Fruit fly (Drosophila melanogaster) whole organism, prepupa: ENCODE measurements around the gene CG5440.

Experiments used
- Blimp-1 ChIP-seq: fragments of 200-800 bp; sonication (Bioruptor generic); optimal IDR thresholded peaks from 3 replicates; lab custom pipeline; 2017; ENCODE audit warnings: missing biosample characterization, missing genetic modification characterization, mild to moderate bottlenecking, moderate library complexity, missing genetic modification reagents
- CG10669 ChIP-seq: fragments of 200-800 bp; sonication (Bioruptor generic); optimal IDR thresholded peaks from 3 replicates; lab custom pipeline; 2018; ENCODE audit warnings: missing biosample characterization, mild to moderate bottlenecking, missing genetic modification characterization, moderate library complexity
- CG11762 ChIP-seq: fragments of 200-800 bp; sonication (Bioruptor generic); optimal IDR thresholded peaks from 3 replicates; lab custom pipeline; 2016; ENCODE audit warnings: missing biosample characterization, missing genetic modification characterization; ENCODE audit not compliant: insufficient read depth
- CG11902 ChIP-seq: fragments of 200-800 bp; sonication (Bioruptor generic); optimal IDR thresholded peaks from 3 replicates; lab custom pipeline; 2016; ENCODE audit warnings: missing biosample characterization, missing genetic modification characterization
- CG15336 ChIP-seq: fragments of 200-800 bp; sonication (Bioruptor generic); IDR thresholded peaks from 2 replicates; pipeline ENCODE4 v1.3.6; 2022; ENCODE audit warnings: missing biosample characterization, missing genetic modification characterization
- CG16779 ChIP-seq: fragments of 200-800 bp; sonication (Bioruptor generic); optimal IDR thresholded peaks from 3 replicates; lab custom pipeline; 2017; ENCODE audit warnings: missing biosample characterization, mild to moderate bottlenecking, missing genetic modification characterization
- CG32006 ChIP-seq: fragments of 200-800 bp; sonication (Bioruptor generic); optimal IDR thresholded peaks from 3 replicates; lab custom pipeline; 2017; ENCODE audit warnings: missing biosample characterization, mild to moderate bottlenecking, missing genetic modification characterization
- CG34406 ChIP-seq: fragments of 200-800 bp; sonication (Bioruptor generic); optimal IDR thresholded peaks from 3 replicates; lab custom pipeline; 2016; ENCODE audit warnings: missing biosample characterization, missing genetic modification characterization
- CG3919 ChIP-seq: fragments of 200-800 bp; sonication (Bioruptor generic); optimal IDR thresholded peaks from 3 replicates; lab custom pipeline; 2016; ENCODE audit warnings: missing biosample characterization, missing genetic modification characterization
- CG6163 ChIP-seq: fragments of 200-800 bp; sonication (Bioruptor generic); IDR thresholded peaks from 3 replicates; pipeline ENCODE4 v1.3.6; 2022; ENCODE audit warnings: missing biosample characterization, missing genetic modification characterization
- CG6276 ChIP-seq: fragments of 200-800 bp; sonication (Bioruptor generic); optimal IDR thresholded peaks from 2 replicates; lab custom pipeline; 2017; ENCODE audit warnings: missing biosample characterization, mild to moderate bottlenecking, missing genetic modification characterization
- CG6792 ChIP-seq: fragments of 200-800 bp; sonication (Bioruptor generic); optimal IDR thresholded peaks from 3 replicates; lab custom pipeline; 2016; ENCODE audit warnings: missing biosample characterization, missing genetic modification characterization
- CG6854 ChIP-seq: fragments of 200-800 bp; sonication (Bioruptor generic); optimal IDR thresholded peaks from 2 replicates; lab custom pipeline; 2017; ENCODE audit warnings: missing biosample characterization, mild to moderate bottlenecking, missing genetic modification characterization
- CG7368 ChIP-seq: fragments of 200-800 bp; sonication (Bioruptor generic); optimal IDR thresholded peaks from 3 replicates; lab custom pipeline; 2016; ENCODE audit warnings: missing biosample characterization, missing genetic modification characterization
- CG8319 ChIP-seq: fragments of 200-800 bp; sonication (Bioruptor generic); optimal IDR thresholded peaks from 3 replicates; lab custom pipeline; 2016; ENCODE audit warnings: missing biosample characterization, missing genetic modification characterization
- CG9139 ChIP-seq: fragments of 200-800 bp; sonication (Bioruptor generic); optimal IDR thresholded peaks from 3 replicates; lab custom pipeline; 2017; ENCODE audit warnings: missing biosample characterization, mild to moderate bottlenecking, missing genetic modification characterization
- Eip75B ChIP-seq: fragments of 200-800 bp; sonication (Bioruptor generic); optimal IDR thresholded peaks from 3 replicates; lab custom pipeline; 2016; ENCODE audit warnings: missing biosample characterization, missing genetic modification characterization
- Eip93F ChIP-seq: fragments of 200-800 bp; sonication (Bioruptor generic); optimal IDR thresholded peaks from 2 replicates; lab custom pipeline; 2016; ENCODE audit warnings: missing biosample characterization, mild to moderate bottlenecking, missing genetic modification characterization
- Ets21C ChIP-seq: fragments of 200-800 bp; sonication (Bioruptor generic); optimal IDR thresholded peaks from 3 replicates; lab custom pipeline; 2016; ENCODE audit warnings: missing biosample characterization, missing genetic modification characterization
- Ets96B ChIP-seq: fragments of 200-800 bp; optimal IDR thresholded peaks from 2 replicates; lab custom pipeline; 2019; ENCODE audit warnings: missing biosample characterization, mild to moderate bottlenecking, missing genetic modification characterization, moderate library complexity
- Gug ChIP-seq: fragments of 200-800 bp; sonication (Bioruptor generic); IDR thresholded peaks from 2 replicates; pipeline ENCODE4 v1.3.6; 2022; ENCODE audit warnings: missing biosample characterization, missing genetic modification characterization
- Hr38 ChIP-seq: sonication (Bioruptor generic); optimal IDR thresholded peaks from 2 replicates; lab custom pipeline; 2016; ENCODE audit warnings: missing biosample characterization, missing genetic modification characterization
- Hr39 ChIP-seq: fragments of 200-800 bp; sonication (Bioruptor generic); optimal IDR thresholded peaks from 2 replicates; lab custom pipeline; 2016; ENCODE audit warnings: missing biosample characterization, missing genetic modification characterization
- Hr4 ChIP-seq: fragments of 200-800 bp; sonication (Bioruptor generic); optimal IDR thresholded peaks from 3 replicates; lab custom pipeline; 2016; ENCODE audit warnings: missing biosample characterization, missing genetic modification characterization
- Lpt ChIP-seq: fragments of 200-800 bp; sonication (Bioruptor generic); optimal IDR thresholded peaks from 3 replicates; lab custom pipeline; 2016; ENCODE audit warnings: missing biosample characterization, missing genetic modification characterization
- Met ChIP-seq: fragments of 200-800 bp; sonication (Bioruptor generic); optimal IDR thresholded peaks from 3 replicates; lab custom pipeline; 2016; ENCODE audit warnings: missing biosample characterization, missing genetic modification characterization
- Sox102F ChIP-seq: fragments of 200-800 bp; sonication (Bioruptor generic); optimal IDR thresholded peaks from 2 replicates; lab custom pipeline; 2016; ENCODE audit warnings: missing biosample characterization, mild to moderate bottlenecking, missing genetic modification characterization
- Sox14 ChIP-seq: fragments of 200-800 bp; sonication (Bioruptor generic); optimal IDR thresholded peaks from 3 replicates; lab custom pipeline; 2016; ENCODE audit warnings: missing biosample characterization, missing genetic modification characterization
- Sox15 ChIP-seq: fragments of 200-800 bp; sonication (Bioruptor generic); optimal IDR thresholded peaks from 3 replicates; lab custom pipeline; 2016; ENCODE audit warnings: missing biosample characterization, missing genetic modification characterization
- achi ChIP-seq: fragments of 200-800 bp; sonication (Bioruptor generic); optimal IDR thresholded peaks from 3 replicates; lab custom pipeline; 2016; ENCODE audit warnings: missing biosample characterization, missing genetic modification characterization
- cyc ChIP-seq: fragments of 200-800 bp; sonication (Bioruptor generic); optimal IDR thresholded peaks from 3 replicates; lab custom pipeline; 2016; ENCODE audit warnings: missing biosample characterization, missing genetic modification characterization
- dac ChIP-seq: fragments of 200-800 bp; sonication (Bioruptor generic); optimal IDR thresholded peaks from 2 replicates; lab custom pipeline; 2017; ENCODE audit warnings: missing biosample characterization, mild to moderate bottlenecking, missing genetic modification characterization
- dsx ChIP-seq: fragments of 200-800 bp; optimal IDR thresholded peaks from 3 replicates; lab custom pipeline; 2019; ENCODE audit warnings: missing biosample characterization, mild to moderate bottlenecking, missing genetic modification characterization, moderate library complexity; ENCODE audit not compliant: poor library complexity, severe bottlenecking
- eg ChIP-seq: fragments of 200-800 bp; sonication (Bioruptor generic); IDR thresholded peaks from 3 replicates; pipeline ENCODE4 v1.3.6; 2022; ENCODE audit warnings: missing biosample characterization, missing genetic modification characterization
- esn ChIP-seq: fragments of 200-800 bp; sonication (Bioruptor generic); optimal IDR thresholded peaks from 2 replicates; lab custom pipeline; 2016; ENCODE audit warnings: missing biosample characterization, mild to moderate bottlenecking, missing genetic modification characterization, moderate library complexity
- fd59A ChIP-seq: fragments of 200-800 bp; sonication (Bioruptor generic); optimal IDR thresholded peaks from 2 replicates; lab custom pipeline; 2017; ENCODE audit warnings: missing biosample characterization, mild to moderate bottlenecking, missing genetic modification characterization, missing genetic modification reagents
- fd85E ChIP-seq: fragments of 200-800 bp; sonication (Bioruptor generic); optimal IDR thresholded peaks from 3 replicates; lab custom pipeline; 2016; ENCODE audit warnings: missing biosample characterization, missing genetic modification characterization
- pdm3 ChIP-seq: fragments of 200-800 bp; sonication (Bioruptor generic); optimal IDR thresholded peaks from 3 replicates; lab custom pipeline; 2016; ENCODE audit warnings: missing biosample characterization, missing genetic modification characterization
- salr ChIP-seq, 2 experiments: fragments of 200-800 bp; sonication (Bioruptor generic); optimal IDR thresholded peaks; 3 replicates each; lab custom pipeline; 2016 to 2018; ENCODE audit warnings: missing biosample characterization in 2 of 2, missing genetic modification characterization in 2 of 2, mild to moderate bottlenecking in 1 of 2
- spab ChIP-seq: fragments of 200-800 bp; sonication (Bioruptor generic); optimal IDR thresholded peaks from 2 replicates; lab custom pipeline; 2017; ENCODE audit warnings: missing biosample characterization, mild to moderate bottlenecking, missing genetic modification characterization, missing genetic modification reagents
- svp ChIP-seq: fragments of 200-800 bp; sonication (Bioruptor generic); peaks from one replicate; lab custom pipeline; 2016; ENCODE audit warnings: missing biosample characterization, missing genetic modification characterization
- topi ChIP-seq: fragments of 200-800 bp; sonication (Bioruptor generic); optimal IDR thresholded peaks from 3 replicates; lab custom pipeline; 2016; ENCODE audit warnings: missing biosample characterization, missing genetic modification characterization
- vri ChIP-seq: fragments of 200-800 bp; sonication (Bioruptor generic); optimal IDR thresholded peaks from 3 replicates; lab custom pipeline; 2016; ENCODE audit warnings: missing biosample characterization, mild to moderate bottlenecking, missing genetic modification characterization

Gene CG5440

DNA sequence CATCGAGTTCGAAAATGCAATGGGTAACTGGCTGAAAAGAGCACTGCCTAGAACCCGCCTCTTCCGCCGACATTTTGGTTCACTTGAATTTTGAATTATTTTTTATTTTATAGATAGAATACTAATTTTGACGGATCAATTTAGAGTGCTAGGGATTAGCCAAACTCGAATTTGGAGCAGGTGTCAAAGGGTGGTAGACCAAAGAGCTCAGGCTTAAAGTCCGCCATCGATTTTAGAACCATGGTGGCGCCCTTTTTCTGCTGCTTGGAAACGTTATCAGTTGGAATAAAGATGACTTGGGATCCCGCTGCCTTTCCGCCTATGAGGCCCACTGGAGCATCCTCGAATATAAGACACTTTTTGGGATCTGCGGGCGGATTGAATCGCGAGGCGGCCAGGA is 20.9 kb downstream of the CG5440 start, which contains the start of gene CG31924:
Gene CG31924, minus strand, starts transcription at position 101 of the 400 bp plus-strand sequence.
- no peak for TF ChIP-seq CG10669 (GFP tag; lab: Kevin White, UChicago)
- TF ChIP-seq Sox15 (GFP tag; lab: Kevin White, UChicago) = no peak
- no peak for TF ChIP-seq Lpt (GFP tag; lab: Kevin White, UChicago)
- no peak for TF ChIP-seq CG11762 (GFP tag; lab: Kevin White, UChicago)

DNA sequence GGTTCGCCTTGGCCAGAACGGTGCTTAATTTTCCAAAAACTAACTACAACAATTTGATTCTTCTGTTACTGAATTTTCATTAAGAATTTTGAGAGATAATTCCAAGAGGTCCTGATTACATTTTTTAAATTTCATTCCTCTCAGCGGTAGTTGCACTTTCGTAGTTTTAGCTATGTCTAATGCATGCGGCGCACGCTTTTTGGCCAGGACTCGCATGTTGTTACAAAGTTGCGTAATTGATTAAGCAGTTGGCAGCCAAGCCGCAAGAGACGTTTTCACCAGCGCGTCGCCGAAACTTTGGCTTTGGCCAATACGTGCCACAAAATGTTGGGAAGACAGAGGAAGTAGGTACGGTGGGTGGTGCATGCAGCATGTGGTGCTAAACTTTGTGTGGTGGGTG is 21.9 kb downstream of the CG5440 start, which contains the start of gene CG5565:
Gene CG5565, minus strand, starts transcription at position 101 of the 400 bp plus-strand sequence.
- TF ChIP-seq salr (GFP tag; optimal IDR thresholded peaks at IDR 0.05; lab: Kevin White, UChicago) = no peak
- TF ChIP-seq achi (GFP tag; lab: Kevin White, UChicago) = no peak
- TF ChIP-seq eg (GFP tag; lab: Robert Waterston, UW) = no peak
- TF ChIP-seq Eip93F = no peak
- TF ChIP-seq Hr4 = no peak
- no peak for TF ChIP-seq cyc
- TF ChIP-seq CG3919 = no peak
- no peak for TF ChIP-seq CG16779
- TF ChIP-seq CG8319 (GFP tag; lab: Kevin White, UChicago) = no peak
- no peak for TF ChIP-seq topi (GFP tag; lab: Kevin White, UChicago)
- no peak for TF ChIP-seq vri (GFP tag; lab: Kevin White, UChicago)
- TF ChIP-seq pdm3 (GFP tag; lab: Kevin White, UChicago) = no peak
- no peak for TF ChIP-seq Ets96B (tag; lab: Kevin White, UChicago)
- TF ChIP-seq Lpt (GFP tag; lab: Kevin White, UChicago) = no peak

DNA sequence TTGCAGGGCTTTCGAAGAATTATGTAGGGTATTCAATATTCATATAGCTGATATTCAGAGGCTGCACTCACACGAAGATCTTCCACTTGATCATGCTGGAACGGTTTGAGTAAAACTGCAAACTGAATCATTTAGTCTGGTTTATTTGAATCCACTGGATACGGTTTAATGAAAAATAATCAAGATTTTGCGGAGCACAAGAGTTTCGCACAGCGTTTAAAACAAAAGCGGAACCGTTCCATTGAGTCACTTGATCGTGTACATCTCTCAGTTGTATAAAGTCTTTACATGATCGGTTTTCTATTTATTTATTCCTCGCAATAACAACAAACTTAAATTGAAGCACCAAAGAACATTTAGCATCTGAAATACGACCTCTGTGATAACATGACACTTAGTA is 25.8 kb downstream of the CG5440 start, which contains the start of gene CG31659:
Gene CG31659, minus strand, starts transcription at position 101 of the 400 bp plus-strand sequence.
- TF ChIP-seq Blimp-1 (GFP tag; lab: Kevin White, UChicago) = no peak
- no peak for TF ChIP-seq Sox102F (GFP tag; lab: Kevin White, UChicago)
- TF ChIP-seq Ets21C (GFP tag; lab: Kevin White, UChicago) = no peak
- TF ChIP-seq CG6276 (GFP tag; lab: Kevin White, UChicago) = no peak
- TF ChIP-seq Hr4 = no peak
- TF ChIP-seq fd59A (GFP tag; lab: Kevin White, UChicago) = no peak
- TF ChIP-seq esn (GFP tag; lab: Kevin White, UChicago) = no peak
- TF ChIP-seq svp (GFP tag; lab: Kevin White, UChicago) = no peak
- TF ChIP-seq fd85E = no peak
- TF ChIP-seq dsx (GFP tag; lab: Kevin White, UChicago) = no peak
- TF ChIP-seq CG32006 (GFP tag; lab: Kevin White, UChicago) = no peak

DNA sequence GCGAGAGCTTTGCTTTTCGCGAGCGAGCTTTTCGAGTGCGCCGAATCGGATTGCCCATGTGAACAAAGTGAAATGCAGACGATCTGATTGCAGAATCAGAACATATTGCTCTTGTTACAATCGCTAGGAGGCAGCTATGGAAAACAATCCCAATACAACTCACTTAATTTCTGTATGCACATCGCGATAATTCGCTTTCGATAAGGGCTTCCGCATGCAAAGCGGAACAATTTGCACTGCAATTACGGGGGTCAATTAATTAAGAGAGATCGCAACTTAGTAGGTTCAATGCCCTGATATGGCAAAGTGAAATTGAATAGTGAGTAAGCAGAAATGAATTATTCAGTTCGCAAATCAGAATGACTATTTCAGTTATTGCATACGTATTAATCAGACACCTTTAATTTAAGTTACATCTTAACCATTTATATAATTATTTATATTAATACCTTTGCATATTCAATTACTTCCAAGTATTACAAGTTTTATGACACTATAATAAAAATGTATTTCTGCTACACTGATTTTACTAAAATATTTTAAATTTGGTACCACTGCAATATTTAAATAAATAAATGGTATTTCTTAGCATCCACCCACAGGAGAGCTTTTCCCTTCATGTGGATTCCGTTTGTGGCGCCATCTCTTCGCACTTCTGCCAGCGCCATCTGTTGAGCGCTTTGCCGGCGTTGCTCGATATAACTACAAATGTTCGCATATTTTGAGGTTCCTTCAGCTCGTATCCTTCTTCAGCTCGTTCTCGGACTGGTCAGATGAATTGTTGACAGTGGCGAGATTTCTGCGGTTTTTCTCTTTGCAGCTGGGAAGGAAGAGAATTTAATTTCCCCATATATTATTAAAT is 28.1 kb downstream of the CG5440 start, which contains the start of gene NLaz:
Gene NLaz, minus strand, starts transcription at position 51 of the 862 bp plus-strand sequence.
- peak; percentile 13 for TF ChIP-seq CG32006 (GFP tag; lab: Kevin White, UChicago)
- TF ChIP-seq Blimp-1 (GFP tag; lab: Kevin White, UChicago) = no peak
- TF ChIP-seq CG15336 (GFP tag; lab: Robert Waterston, UW) = no peak
- TF ChIP-seq Sox14 (GFP tag; lab: Kevin White, UChicago) = peak; percentile 39
- peak; percentile 59 for TF ChIP-seq achi (GFP tag; lab: Kevin White, UChicago)
- TF ChIP-seq CG7368 (GFP tag; lab: Kevin White, UChicago) = peak; percentile 17
- TF ChIP-seq CG6792 = no peak
- no peak for TF ChIP-seq CG9139 (GFP tag; lab: Kevin White, UChicago)
- TF ChIP-seq svp (GFP tag; lab: Kevin White, UChicago) = peak; percentile 94
- TF ChIP-seq esn (GFP tag; lab: Kevin White, UChicago) = peak; percentile 35
- no peak for TF ChIP-seq spab (GFP tag; lab: Kevin White, UChicago)
- TF ChIP-seq CG8319 (GFP tag; lab: Kevin White, UChicago) = no peak
- TF ChIP-seq fd85E = no peak
- peak; percentile 12 for TF ChIP-seq CG34406 (GFP tag; lab: Kevin White, UChicago)
- no peak for TF ChIP-seq CG11762 (GFP tag; lab: Kevin White, UChicago)
- TF ChIP-seq Hr39 (GFP tag; lab: Kevin White, UChicago) = peak; percentile 67
- TF ChIP-seq dac (GFP tag; lab: Kevin White, UChicago) = no peak
- TF ChIP-seq Eip75B (GFP tag; lab: Kevin White, UChicago) = peak; percentile 21
- no peak for TF ChIP-seq Eip93F
- no peak for TF ChIP-seq Lpt (GFP tag; lab: Kevin White, UChicago)
- no peak for TF ChIP-seq Hr38 (GFP tag; lab: Kevin White, UChicago)
- TF ChIP-seq CG6163 (GFP tag; lab: Robert Waterston, UW) = peak; percentile 19; the same call in 1 of the 3 replicates
- no peak for TF ChIP-seq eg (GFP tag; lab: Robert Waterston, UW)
- no peak for TF ChIP-seq Gug (GFP tag; lab: Robert Waterston, UW)
- no peak for TF ChIP-seq CG6854 (GFP tag; lab: Kevin White, UChicago)
- TF ChIP-seq CG11902 = no peak
- TF ChIP-seq Met = peak; percentile 15
